Worm (Caenorhabditis elegans): Measurements from ENCODE around the gene R04B3.2.

DNA sequence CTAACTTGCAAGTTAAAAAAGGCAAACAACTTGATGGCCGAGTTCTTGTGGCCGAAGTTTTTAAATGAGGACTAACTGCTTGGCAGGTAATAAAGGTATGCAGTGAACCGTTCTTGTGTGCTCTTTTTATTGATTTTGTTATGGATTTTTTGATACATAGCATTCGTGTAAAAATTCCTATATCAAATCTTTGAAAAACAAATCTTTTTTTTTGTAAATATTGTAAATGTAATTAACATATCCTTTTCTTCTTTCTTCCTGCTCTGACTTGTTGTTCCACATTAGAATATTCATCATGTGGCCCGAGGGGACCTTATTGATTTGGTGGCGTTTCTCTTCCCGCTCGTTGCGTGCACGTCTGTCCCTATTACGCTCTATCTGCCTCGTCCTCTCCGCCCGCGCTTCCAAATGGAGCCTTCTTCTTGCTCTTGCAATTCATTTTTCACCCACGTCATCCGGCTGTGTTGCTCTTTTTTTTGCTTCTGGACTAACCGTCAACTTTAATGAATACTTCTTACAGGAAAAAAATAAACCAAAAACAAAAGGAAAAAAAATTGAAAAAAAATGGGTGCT is 15.1 kb upstream of the R04B3.2 start, which contains the start of gene hid-1:
- TF ChIP-seq blmp-1 (tag; optimal IDR thresholded peaks at IDR 0.05) (no peak), nhr-237 (tag; optimal IDR thresholded peaks at IDR 0.05) (no peak), skn-1 (tag; optimal IDR thresholded peaks at IDR 0.05) (peak; percentile 30), irx-1 (tag; optimal IDR thresholded peaks at IDR 0.05) (no peak), lsy-2 (tag; optimal IDR thresholded peaks at IDR 0.05) (peak in 1 of 2 experiments; percentile 11), lin-13 (GFP tag; optimal IDR thresholded peaks at IDR 0.05) (no peak), nhr-11 (tag; optimal IDR thresholded peaks at IDR 0.05) (no peak)
